Fruit fly (Drosophila melanogaster) whole organism, embryonic: ENCODE measurements around the gene CG6912.

Experiments used
- CG10147 ChIP-seq: fragments of 200-800 bp; sonication (Bioruptor generic); optimal IDR thresholded peaks from 2 replicates; lab custom pipeline; 2019; ENCODE audit warnings: missing biosample characterization, mild to moderate bottlenecking, missing genetic modification characterization, moderate library complexity
- CG10543 ChIP-seq: fragments of 200-800 bp; sonication (Bioruptor generic); optimal IDR thresholded peaks from 3 replicates; lab custom pipeline; 2017; ENCODE audit warnings: missing biosample characterization, mild to moderate bottlenecking, missing genetic modification characterization, moderate library complexity
- CG10654 ChIP-seq: fragments of 200-800 bp; sonication (Bioruptor generic); optimal IDR thresholded peaks from 2 replicates; lab custom pipeline; 2016; ENCODE audit warnings: missing biosample characterization, missing genetic modification characterization
- CG10979 ChIP-seq: fragments of 200-800 bp; sonication (Bioruptor generic); optimal IDR thresholded peaks from 2 replicates; lab custom pipeline; 2018; ENCODE audit warnings: missing biosample characterization, mild to moderate bottlenecking, missing genetic modification characterization, moderate library complexity
- CG11504 ChIP-seq: fragments of 200-800 bp; sonication (Bioruptor generic); optimal IDR thresholded peaks from 3 replicates; lab custom pipeline; 2019; ENCODE audit warnings: missing biosample characterization, mild to moderate bottlenecking, missing genetic modification characterization, moderate library complexity
- CG12219 ChIP-seq: fragments of 200-800 bp; sonication (Bioruptor generic); optimal IDR thresholded peaks from 3 replicates; lab custom pipeline; 2018; ENCODE audit warnings: missing biosample characterization, mild to moderate bottlenecking, missing genetic modification characterization
- CG13624 ChIP-seq: fragments of 200-800 bp; sonication (Bioruptor generic); optimal IDR thresholded peaks from 2 replicates; lab custom pipeline; 2016; ENCODE audit warnings: missing biosample characterization, missing genetic modification characterization
- CG15011 ChIP-seq: fragments of 200-800 bp; sonication (Bioruptor generic); optimal IDR thresholded peaks from 3 replicates; lab custom pipeline; 2018; ENCODE audit warnings: missing biosample characterization, mild to moderate bottlenecking, missing genetic modification characterization
- CG18764 ChIP-seq: fragments of 200-800 bp; sonication (Bioruptor generic); optimal IDR thresholded peaks from 3 replicates; lab custom pipeline; 2016; ENCODE audit warnings: missing biosample characterization, missing genetic modification characterization
- CG2116 ChIP-seq: fragments of 200-800 bp; sonication (Bioruptor generic); optimal IDR thresholded peaks from 3 replicates; lab custom pipeline; 2018; ENCODE audit warnings: missing biosample characterization, mild to moderate bottlenecking, missing genetic modification characterization
- CG2120 ChIP-seq: fragments of 200-800 bp; sonication (Bioruptor generic); optimal IDR thresholded peaks from 3 replicates; lab custom pipeline; 2016; ENCODE audit warnings: missing biosample characterization, missing genetic modification characterization
- CG3281 ChIP-seq: fragments of 200-800 bp; sonication (Bioruptor generic); optimal IDR thresholded peaks from 3 replicates; lab custom pipeline; 2017; ENCODE audit warnings: missing biosample characterization, mild to moderate bottlenecking, missing genetic modification characterization
- CG3407 ChIP-seq: fragments of 200-800 bp; sonication (Bioruptor generic); optimal IDR thresholded peaks from 2 replicates; lab custom pipeline; 2018; ENCODE audit warnings: missing biosample characterization, mild to moderate bottlenecking, missing genetic modification characterization
- CG4360 ChIP-seq: fragments of 200-800 bp; sonication (Bioruptor generic); IDR thresholded peaks from 2 replicates; pipeline ENCODE4 v1.3.6; 2022; ENCODE audit warnings: missing biosample characterization, missing genetic modification characterization
- CG4820 ChIP-seq: fragments of 200-800 bp; sonication (Bioruptor generic); optimal IDR thresholded peaks from 3 replicates; lab custom pipeline; 2016; ENCODE audit warnings: missing biosample characterization, missing genetic modification characterization
- CG5180 ChIP-seq: fragments of 200-800 bp; sonication (Bioruptor generic); optimal IDR thresholded peaks from 3 replicates; lab custom pipeline; 2017; ENCODE audit warnings: missing biosample characterization, missing genetic modification characterization, mild to moderate bottlenecking, moderate library complexity, missing genetic modification reagents
- CG6765 ChIP-seq: fragments of 200-800 bp; sonication (Bioruptor generic); optimal IDR thresholded peaks from 3 replicates; lab custom pipeline; 2017; ENCODE audit warnings: missing biosample characterization, mild to moderate bottlenecking, missing genetic modification characterization
- CG9932 ChIP-seq: fragments of 200-800 bp; sonication (Bioruptor generic); IDR thresholded peaks from 2 replicates; pipeline ENCODE4 v1.3.6; 2022; ENCODE audit warnings: missing biosample characterization, missing genetic modification characterization
- Camta ChIP-seq: fragments of 200-800 bp; sonication (Bioruptor generic); optimal IDR thresholded peaks from 2 replicates; lab custom pipeline; 2016; ENCODE audit warnings: missing biosample characterization, missing genetic modification characterization
- E2f1 ChIP-seq: fragments of 200-800 bp; sonication (Bioruptor generic); IDR thresholded peaks from 2 replicates; pipeline ENCODE4 v1.3.6; 2022; ENCODE audit warnings: missing biosample characterization, missing genetic modification characterization
- Ets65A ChIP-seq: fragments of 200-800 bp; sonication (Bioruptor generic); peaks from one replicate; lab custom pipeline; 2016; ENCODE audit warnings: missing biosample characterization, missing genetic modification characterization
- Fer2 ChIP-seq: fragments of 200-800 bp; sonication (Bioruptor generic); optimal IDR thresholded peaks from 2 replicates; lab custom pipeline; 2018; ENCODE audit warnings: missing biosample characterization, mild to moderate bottlenecking, missing genetic modification characterization, moderate library complexity
- Fer3 ChIP-seq: fragments of 200-800 bp; sonication (Bioruptor generic); optimal IDR thresholded peaks from 2 replicates; lab custom pipeline; 2018; ENCODE audit warnings: missing biosample characterization, mild to moderate bottlenecking, missing genetic modification characterization, moderate library complexity
- Gug ChIP-seq: fragments of 200-800 bp; sonication (Bioruptor generic); IDR thresholded peaks from 4 replicates; pipeline ENCODE4 v1.3.6; 2022; ENCODE audit warnings: missing biosample characterization, missing genetic modification characterization
- HHEX ChIP-seq: fragments of 200-800 bp; sonication (Bioruptor generic); optimal IDR thresholded peaks from 3 replicates; lab custom pipeline; 2017; ENCODE audit warnings: missing biosample characterization, mild to moderate bottlenecking, missing genetic modification characterization, missing genetic modification reagents
- HmgZ ChIP-seq: fragments of 200-800 bp; sonication (Bioruptor generic); optimal IDR thresholded peaks from 2 replicates; lab custom pipeline; 2018; ENCODE audit warnings: missing biosample characterization, mild to moderate bottlenecking, missing genetic modification characterization
- Med ChIP-seq: fragments of 200-800 bp; sonication (Bioruptor generic); peaks from one replicate; lab custom pipeline; 2016; ENCODE audit warnings: missing biosample characterization, missing genetic modification characterization, mild to moderate bottlenecking, inconsistent platforms, moderate library complexity
- Nf-YB ChIP-seq: fragments of 200-800 bp; sonication (Bioruptor generic); optimal IDR thresholded peaks from 3 replicates; lab custom pipeline; 2019; ENCODE audit warnings: missing biosample characterization, mild to moderate bottlenecking, missing genetic modification characterization, moderate library complexity
- Optix ChIP-seq: fragments of 200-800 bp; sonication (Bioruptor generic); IDR thresholded peaks from 3 replicates; pipeline ENCODE4 v1.3.6; 2022; ENCODE audit warnings: missing biosample characterization, missing genetic modification characterization
- PHDP ChIP-seq: fragments of 200-800 bp; sonication (Bioruptor generic); optimal IDR thresholded peaks from 3 replicates; lab custom pipeline; 2018; ENCODE audit warnings: missing biosample characterization, mild to moderate bottlenecking, missing genetic modification characterization, moderate library complexity
- Trl ChIP-seq, 3 experiments: fragments of >200 bp in 2 of 3; fragments of 200-800 bp in 1 of 3; sonication (Bioruptor generic) in 1 of 3; optimal IDR thresholded peaks; 2 replicates in 1 of 3; 3 replicates in 2 of 3; lab custom pipeline; 2016 to 2017; ENCODE audit warnings: missing biosample characterization in 1 of 3, missing genetic modification characterization in 1 of 3
- ac ChIP-seq: fragments of 200-800 bp; sonication (Bioruptor generic); optimal IDR thresholded peaks from 3 replicates; lab custom pipeline; 2017; ENCODE audit warnings: missing biosample characterization, mild to moderate bottlenecking, missing genetic modification characterization
- bab2 ChIP-seq: fragments of 200-800 bp; sonication (Bioruptor generic); optimal IDR thresholded peaks from 2 replicates; lab custom pipeline; 2016; ENCODE audit warnings: missing biosample characterization, missing genetic modification characterization
- bbx ChIP-seq: fragments of 200-800 bp; sonication (Bioruptor generic); IDR thresholded peaks from 2 replicates; pipeline ENCODE4 v1.3.6; 2022; ENCODE audit warnings: missing biosample characterization, missing genetic modification characterization; ENCODE audit not compliant: partially characterized antibody
- bowl ChIP-seq: fragments of 200-800 bp; sonication (Bioruptor generic); IDR thresholded peaks from 2 replicates; pipeline ENCODE4 v1.3.6; 2022; ENCODE audit warnings: missing biosample characterization, missing genetic modification characterization
- bsh ChIP-seq, 2 experiments: fragments of 200-800 bp; sonication (Bioruptor generic); optimal IDR thresholded peaks; 2 replicates each; lab custom pipeline; 2017 to 2018; ENCODE audit warnings: mild to moderate bottlenecking in 2 of 2, missing biosample characterization in 2 of 2, missing genetic modification characterization in 2 of 2, moderate library complexity in 1 of 2
- chm ChIP-seq: fragments of 200-800 bp; sonication (Bioruptor generic); IDR thresholded peaks from 2 replicates; pipeline ENCODE4 v1.3.6; 2022; ENCODE audit warnings: missing biosample characterization, missing genetic modification characterization
- fd3F ChIP-seq: fragments of 200-800 bp; sonication (Bioruptor generic); optimal IDR thresholded peaks from 2 replicates; lab custom pipeline; 2018; ENCODE audit warnings: missing biosample characterization, mild to moderate bottlenecking, missing genetic modification characterization, moderate library complexity
- gcm ChIP-seq: fragments of 200-800 bp; sonication (Bioruptor generic); optimal IDR thresholded peaks from 2 replicates; lab custom pipeline; 2019; ENCODE audit warnings: missing biosample characterization, mild to moderate bottlenecking, missing genetic modification characterization, moderate library complexity
- gfzf ChIP-seq: fragments of 200-800 bp; sonication (Bioruptor generic); optimal IDR thresholded peaks from 2 replicates; lab custom pipeline; 2016; ENCODE audit warnings: missing biosample characterization, mild to moderate bottlenecking, missing genetic modification characterization, moderate library complexity
- grn ChIP-seq: fragments of 200-800 bp; sonication (Bioruptor generic); optimal IDR thresholded peaks from 3 replicates; lab custom pipeline; 2017; ENCODE audit warnings: missing biosample characterization, missing genetic modification characterization
- hkb ChIP-seq, 2 experiments: fragments of 200-800 bp in 1 of 2; fragments of >200 bp in 1 of 2; sonication (Bioruptor generic) in 1 of 2; IDR thresholded peaks in 1 of 2; optimal IDR thresholded peaks in 1 of 2; 2 replicates each; pipeline versions ENCODE4 v1.3.6 to Lab custom; 2017 to 2022; ENCODE audit warnings: missing biosample characterization in 1 of 2, missing genetic modification characterization in 1 of 2
- ind ChIP-seq: fragments of 200-800 bp; sonication (Bioruptor generic); optimal IDR thresholded peaks from 3 replicates; lab custom pipeline; 2016; ENCODE audit warnings: missing biosample characterization, missing genetic modification characterization
- jumu ChIP-seq: fragments of 200-800 bp; sonication (Bioruptor generic); optimal IDR thresholded peaks from 3 replicates; lab custom pipeline; 2016; ENCODE audit warnings: missing biosample characterization, missing genetic modification characterization
- odd ChIP-seq: fragments of 200-800 bp; sonication (Bioruptor generic); optimal IDR thresholded peaks from 2 replicates; lab custom pipeline; 2017; ENCODE audit warnings: missing biosample characterization, mild to moderate bottlenecking, missing genetic modification characterization
- ro ChIP-seq: fragments of 200-800 bp; sonication (Bioruptor generic); IDR thresholded peaks from 2 replicates; pipeline ENCODE4 v1.3.6; 2022; ENCODE audit warnings: missing biosample characterization, missing genetic modification characterization
- tap ChIP-seq: fragments of 200-800 bp; optimal IDR thresholded peaks from 3 replicates; lab custom pipeline; 2019; ENCODE audit warnings: missing biosample characterization, mild to moderate bottlenecking, missing genetic modification characterization, moderate library complexity
- zf30C ChIP-seq: fragments of 200-800 bp; sonication (Bioruptor generic); optimal IDR thresholded peaks from 3 replicates; lab custom pipeline; 2018; ENCODE audit warnings: missing biosample characterization, mild to moderate bottlenecking, missing genetic modification characterization

The CG6912 gene

DNA sequence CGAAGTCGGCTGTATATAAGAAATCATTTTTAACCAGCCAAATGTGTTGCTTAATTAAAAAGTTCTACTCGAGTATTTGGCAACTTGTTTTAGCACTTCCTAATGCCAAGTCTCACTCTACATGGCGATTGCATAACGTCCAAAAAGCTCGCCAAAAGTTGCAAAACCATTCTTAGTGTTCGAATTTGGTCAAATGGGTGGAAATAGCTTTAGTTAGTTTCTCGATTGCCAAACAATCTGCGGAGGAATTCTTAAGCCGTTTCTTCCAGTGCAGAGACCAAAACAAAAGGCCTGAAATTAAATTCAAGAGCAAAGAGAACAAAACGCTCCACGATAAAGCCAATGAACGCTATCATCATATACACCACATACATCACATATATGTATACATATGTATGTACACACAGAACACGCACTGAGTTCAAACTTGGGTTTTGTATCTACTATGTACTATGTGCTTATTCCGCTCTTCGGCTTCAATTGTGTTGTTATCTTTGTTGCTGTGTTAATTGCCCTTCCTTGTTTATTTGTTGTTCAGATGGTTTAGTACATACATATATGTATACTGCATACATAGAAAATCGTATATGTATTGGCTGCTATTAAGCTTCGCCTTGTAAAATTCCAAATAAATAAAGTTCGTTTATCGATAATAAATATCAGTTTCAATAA is 47.4 kb downstream of the CG6912 start (continued):
- TF ChIP-seq CG4360 (GFP tag; lab: Robert Waterston, UW) (0 out of 2 replicates have a peak, but pooled peaks have one; percentile 8), CG10147 (GFP tag; lab: Kevin White, UChicago) (no peak), Gug (GFP tag; lab: Robert Waterston, UW) (0 out of 4 replicates have a peak, but pooled peaks have one; percentile 27), CG10979 (tag; lab: Kevin White, UChicago) (peak; percentile 10), Med (GFP tag; lab: Kevin White, UChicago) (peak; percentile 64), grn (GFP tag; lab: Kevin White, UChicago) (peak; percentile 26), tap (tag; lab: Kevin White, UChicago) (peak; percentile 15), CG3281 (GFP tag; lab: Kevin White, UChicago) (peak; percentile 27), ac (no peak), chm (GFP tag; lab: Robert Waterston, UW) (peak; percentile 60; the same call in 1 of the 2 replicates), CG2120 (peak; percentile 3), CG10654 (GFP tag; lab: Kevin White, UChicago) (no peak), bab2 (GFP tag; lab: Kevin White, UChicago) (no peak), HHEX (GFP tag; lab: Kevin White, UChicago) (peak; percentile 68), CG6765 (GFP tag; lab: Kevin White, UChicago) (no peak), ro (GFP tag; lab: Robert Waterston, UW) (no peak), CG15011 (GFP tag; lab: Kevin White, UChicago) (peak; percentile 42), PHDP (peak; percentile 65), jumu (GFP tag; lab: Kevin White, UChicago) (peak; percentile 3), Nf-YB (GFP tag; lab: Kevin White, UChicago) (peak; percentile 45), E2f1 (GFP tag; lab: Robert Waterston, UW) (no peak), odd (peak; percentile 54), fd3F (GFP tag; lab: Kevin White, UChicago) (peak; percentile 42), HmgZ (peak; percentile 61), bowl (GFP tag; lab: Robert Waterston, UW) (0 out of 2 replicates have a peak, but pooled peaks have one; percentile 12), bsh (GFP tag; optimal IDR thresholded peaks at IDR 0.05; lab: Kevin White, UChicago) (peak in 1 of 2 experiments; percentile 60), zf30C (GFP tag; lab: Kevin White, UChicago) (no peak), hkb (optimal IDR thresholded peaks at IDR 0.05; lab: Kevin White, UChicago) (no peak), hkb (GFP tag; IDR thresholded peaks at IDR 0.05; lab: Robert Waterston, UW) (0 out of 2 replicates have a peak, but pooled peaks have one; percentile 11), CG5180 (peak; percentile 14), Optix (peak; percentile 26; the same call in 1 of the 3 replicates), Camta (GFP tag; lab: Kevin White, UChicago) (peak; percentile 10), gfzf (GFP tag; lab: Kevin White, UChicago) (no peak), CG4820 (no peak), Fer3 (tag; lab: Kevin White, UChicago) (peak; percentile 34), CG9932 (GFP tag; lab: Robert Waterston, UW) (0 out of 2 replicates have a peak, but pooled peaks have one; percentile 22), CG18764 (peak; percentile 17), CG12219 (GFP tag; lab: Kevin White, UChicago) (peak; percentile 11), CG13624 (no peak), Trl (optimal IDR thresholded peaks at IDR 0.05; lab: Kevin White, UChicago) (peak in 1 of 2 experiments; percentile 2), Trl (GFP tag; optimal IDR thresholded peaks at IDR 0.05; lab: Kevin White, UChicago) (no peak), CG3407 (peak; percentile 18), gcm (peak; percentile 26), bbx (GFP tag; lab: Robert Waterston, UW) (no peak), CG10543 (GFP tag; lab: Kevin White, UChicago) (peak; percentile 50), ind (GFP tag; lab: Kevin White, UChicago) (peak; percentile 8), CG11504 (tag; lab: Kevin White, UChicago) (peak; percentile 22), CG2116 (peak; percentile 46), Fer2 (peak; percentile 20), Ets65A (GFP tag; lab: Kevin White, UChicago) (peak; percentile 85)
